Fruit fly (Drosophila melanogaster): ENCODE results near the gene mRpL12.

The mRpL12 gene

dm6 chr3L:8956669-8957068 is at the start of gene mRpL12:
Gene mRpL12, plus strand, starts transcription at chr3L:8956791.
- TF ChIP-seq CG6792 (GFP tag; optimal IDR thresholded peaks at IDR 0.05) (no peak), fkh (GFP tag; optimal IDR thresholded peaks at IDR 0.05) (peak; percentile 61), cyc (GFP tag; optimal IDR thresholded peaks at IDR 0.05) (no peak)

DNA sequence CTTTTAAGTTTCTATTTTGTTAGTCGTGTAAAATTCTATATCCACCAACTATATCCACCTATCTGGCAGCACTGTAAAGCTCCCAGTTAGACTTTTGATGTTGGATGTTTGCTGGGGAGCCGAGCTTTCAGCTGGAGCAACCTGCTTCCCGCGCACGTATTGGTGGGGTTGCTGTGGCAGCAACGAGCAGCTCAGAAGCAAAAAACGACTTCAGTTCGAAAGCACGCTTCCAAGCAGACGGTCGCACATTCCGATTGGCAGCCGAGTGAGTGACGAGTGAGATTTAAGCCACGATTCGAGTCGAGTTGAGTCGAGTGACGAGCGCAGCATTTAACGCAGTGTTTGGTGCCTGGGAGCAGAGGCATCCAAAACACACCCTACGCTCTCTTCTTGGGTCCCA is 44.3 kb upstream of the mRpL12 start, which contains the start of the genes Tsp66E and mfr:
TSS of gene Tsp66E (plus strand) at position 168 of the 400 bp plus-strand sequence.
TSS of gene mfr (minus strand) at position 340 of the 400 bp plus-strand sequence.
- TF ChIP-seq CG8319 (GFP tag; optimal IDR thresholded peaks at IDR 0.05): no peak
- peak; percentile 36 for TF ChIP-seq Eip75B (GFP tag; optimal IDR thresholded peaks at IDR 0.05)
- TF ChIP-seq CG9139 (GFP tag; optimal IDR thresholded peaks at IDR 0.05): peak; percentile 2
- TF ChIP-seq CG4318 (GFP tag; optimal IDR thresholded peaks at IDR 0.05): no peak
- TF ChIP-seq lz (GFP tag; optimal IDR thresholded peaks at IDR 0.05): no peak
- peak; percentile 20; the same call in 1 of the 2 replicates for TF ChIP-seq CG15336 (GFP tag; IDR thresholded peaks at IDR 0.05)
- TF ChIP-seq CG8119 (GFP tag; IDR thresholded peaks at IDR 0.05): peak; percentile 52; the same call in 2 of the 3 replicates
- TF ChIP-seq CG1621 (tag; optimal IDR thresholded peaks at IDR 0.05): peak; percentile 46
- TF ChIP-seq CG6276 (GFP tag; optimal IDR thresholded peaks at IDR 0.05): no peak
- peak; percentile 65 for TF ChIP-seq eg (GFP tag; IDR thresholded peaks at IDR 0.05)
- TF ChIP-seq svp (GFP tag): peak; percentile 61
- TF ChIP-seq CG7368 (GFP tag; optimal IDR thresholded peaks at IDR 0.05): peak; percentile 30
- no peak for TF ChIP-seq vri (GFP tag; optimal IDR thresholded peaks at IDR 0.05)
- TF ChIP-seq Lpt (GFP tag; optimal IDR thresholded peaks at IDR 0.05): peak; percentile 37
- TF ChIP-seq fkh (GFP tag; optimal IDR thresholded peaks at IDR 0.05): no peak
- TF ChIP-seq CG34406 (GFP tag; optimal IDR thresholded peaks at IDR 0.05): no peak
- peak; percentile 29 for TF ChIP-seq net (GFP tag; optimal IDR thresholded peaks at IDR 0.05)
- TF ChIP-seq CG16779 (tag; optimal IDR thresholded peaks at IDR 0.05): peak; percentile 30
- TF ChIP-seq Blimp-1 (GFP tag; optimal IDR thresholded peaks at IDR 0.05): peak; percentile 4
- no peak for TF ChIP-seq CG6792 (GFP tag; optimal IDR thresholded peaks at IDR 0.05)
- TF ChIP-seq CG6163 (GFP tag; IDR thresholded peaks at IDR 0.05): peak; percentile 64
- peak; percentile 25 for TF ChIP-seq CG6808 (GFP tag; optimal IDR thresholded peaks at IDR 0.05)
- peak; percentile 52 for TF ChIP-seq Sox102F (GFP tag; optimal IDR thresholded peaks at IDR 0.05)
- TF ChIP-seq ss (GFP tag; optimal IDR thresholded peaks at IDR 0.05): peak in 1 of 2 experiments; percentile 37
- no peak for TF ChIP-seq Met (GFP tag; optimal IDR thresholded peaks at IDR 0.05)
- TF ChIP-seq fd85E (GFP tag; optimal IDR thresholded peaks at IDR 0.05): peak; percentile 5

- TF ChIP-seq acj6 (GFP tag; optimal IDR thresholded peaks at IDR 0.05) (peak; percentile 71), Gug (GFP tag; IDR thresholded peaks at IDR 0.05) (no peak), Met (GFP tag; optimal IDR thresholded peaks at IDR 0.05) (peak; percentile 83), pdm3 (GFP tag; optimal IDR thresholded peaks at IDR 0.05) (peak; percentile 74), CG6854 (GFP tag; optimal IDR thresholded peaks at IDR 0.05) (peak; percentile 10), CG9139 (GFP tag; optimal IDR thresholded peaks at IDR 0.05) (peak; percentile 40), Eip78C (GFP tag) (peak; percentile 95), CG3032 (tag; optimal IDR thresholded peaks at IDR 0.05) (peak; percentile 58), CG7368 (GFP tag; optimal IDR thresholded peaks at IDR 0.05) (no peak), dac (GFP tag; optimal IDR thresholded peaks at IDR 0.05) (peak; percentile 19), CG31627 (GFP tag; optimal IDR thresholded peaks at IDR 0.05) (peak; percentile 69), Sox102F (GFP tag; optimal IDR thresholded peaks at IDR 0.05) (peak; percentile 85), Hr4 (GFP tag; optimal IDR thresholded peaks at IDR 0.05) (peak; percentile 67), CG3919 (GFP tag; optimal IDR thresholded peaks at IDR 0.05) (peak; percentile 70), CG16779 (tag; optimal IDR thresholded peaks at IDR 0.05) (peak; percentile 56), CG8319 (GFP tag; optimal IDR thresholded peaks at IDR 0.05) (peak; percentile 42), CG11294 (GFP tag; IDR thresholded peaks at IDR 0.05) (no peak), esn (GFP tag; optimal IDR thresholded peaks at IDR 0.05) (peak; percentile 91), Eip93F (GFP tag; optimal IDR thresholded peaks at IDR 0.05) (peak; percentile 12), net (GFP tag; optimal IDR thresholded peaks at IDR 0.05) (peak; percentile 69), Ets21C (GFP tag; optimal IDR thresholded peaks at IDR 0.05) (peak; percentile 73), cyc (GFP tag; optimal IDR thresholded peaks at IDR 0.05) (peak; percentile 72), CG10631 (GFP tag; optimal IDR thresholded peaks at IDR 0.05) (peak; percentile 78), Lpt (GFP tag; optimal IDR thresholded peaks at IDR 0.05) (peak; percentile 12), svp (GFP tag) (peak; percentile 93), fd85E (GFP tag; optimal IDR thresholded peaks at IDR 0.05) (peak; percentile 27), CG1621 (tag; optimal IDR thresholded peaks at IDR 0.05) (peak; percentile 56), CG32006 (GFP tag; optimal IDR thresholded peaks at IDR 0.05) (peak; percentile 79), CG6276 (GFP tag; optimal IDR thresholded peaks at IDR 0.05) (peak; percentile 30), CG15336 (GFP tag; IDR thresholded peaks at IDR 0.05) (peak; percentile 57), CG8119 (GFP tag; IDR thresholded peaks at IDR 0.05) (peak; percentile 74), topi (GFP tag; optimal IDR thresholded peaks at IDR 0.05) (peak; percentile 84), CG10669 (GFP tag; optimal IDR thresholded peaks at IDR 0.05) (peak; percentile 58)
Measured at dm6 chr3L:8913537-8914108, 43.0 kb upstream of the mRpL12 start.
